Fruit fly (Drosophila melanogaster) whole organism, prepupa: ENCODE measurements around the gene cana.
A peak's percentile ranks its signal among the peaks of the same experiment; 100 is the strongest.

Experiments
- Blimp-1 ChIP-seq: fragments of 200-800 bp; sonication (Bioruptor generic); optimal IDR thresholded peaks from 3 replicates; lab custom pipeline; 2017; ENCODE audit warnings: missing biosample characterization, missing genetic modification characterization, mild to moderate bottlenecking, moderate library complexity, missing genetic modification reagents
- CG10631 ChIP-seq: fragments of 200-800 bp; sonication (Bioruptor generic); optimal IDR thresholded peaks from 2 replicates; lab custom pipeline; 2016; ENCODE audit warnings: missing biosample characterization, missing genetic modification characterization
- CG10669 ChIP-seq: fragments of 200-800 bp; sonication (Bioruptor generic); optimal IDR thresholded peaks from 3 replicates; lab custom pipeline; 2018; ENCODE audit warnings: missing biosample characterization, mild to moderate bottlenecking, missing genetic modification characterization, moderate library complexity
- CG11294 ChIP-seq: fragments of 200-800 bp; sonication (Bioruptor generic); IDR thresholded peaks from 2 replicates; pipeline ENCODE4 v1.3.6; 2022; ENCODE audit warnings: missing biosample characterization, missing genetic modification characterization
- CG11762 ChIP-seq: fragments of 200-800 bp; sonication (Bioruptor generic); optimal IDR thresholded peaks from 3 replicates; lab custom pipeline; 2016; ENCODE audit warnings: missing biosample characterization, missing genetic modification characterization; ENCODE audit not compliant: insufficient read depth
- CG11902 ChIP-seq: fragments of 200-800 bp; sonication (Bioruptor generic); optimal IDR thresholded peaks from 3 replicates; lab custom pipeline; 2016; ENCODE audit warnings: missing biosample characterization, missing genetic modification characterization
- CG15336 ChIP-seq: fragments of 200-800 bp; sonication (Bioruptor generic); IDR thresholded peaks from 2 replicates; pipeline ENCODE4 v1.3.6; 2022; ENCODE audit warnings: missing biosample characterization, missing genetic modification characterization
- CG1621 ChIP-seq: fragments of 200-800 bp; sonication (Bioruptor generic); optimal IDR thresholded peaks from 3 replicates; lab custom pipeline; 2018; ENCODE audit warnings: missing biosample characterization, mild to moderate bottlenecking, missing genetic modification characterization
- CG16779 ChIP-seq: fragments of 200-800 bp; sonication (Bioruptor generic); optimal IDR thresholded peaks from 3 replicates; lab custom pipeline; 2017; ENCODE audit warnings: missing biosample characterization, mild to moderate bottlenecking, missing genetic modification characterization
- CG3032 ChIP-seq: fragments of 200-800 bp; optimal IDR thresholded peaks from 2 replicates; lab custom pipeline; 2019; ENCODE audit warnings: missing biosample characterization, mild to moderate bottlenecking, missing genetic modification characterization, moderate library complexity
- CG31627 ChIP-seq: fragments of 200-800 bp; sonication (Bioruptor generic); optimal IDR thresholded peaks from 3 replicates; lab custom pipeline; 2016; ENCODE audit warnings: missing biosample characterization, missing genetic modification characterization
- CG32006 ChIP-seq: fragments of 200-800 bp; sonication (Bioruptor generic); optimal IDR thresholded peaks from 3 replicates; lab custom pipeline; 2017; ENCODE audit warnings: missing biosample characterization, mild to moderate bottlenecking, missing genetic modification characterization
- CG34406 ChIP-seq: fragments of 200-800 bp; sonication (Bioruptor generic); optimal IDR thresholded peaks from 3 replicates; lab custom pipeline; 2016; ENCODE audit warnings: missing biosample characterization, missing genetic modification characterization
- CG3919 ChIP-seq: fragments of 200-800 bp; sonication (Bioruptor generic); optimal IDR thresholded peaks from 3 replicates; lab custom pipeline; 2016; ENCODE audit warnings: missing biosample characterization, missing genetic modification characterization
- CG6163 ChIP-seq: fragments of 200-800 bp; sonication (Bioruptor generic); IDR thresholded peaks from 3 replicates; pipeline ENCODE4 v1.3.6; 2022; ENCODE audit warnings: missing biosample characterization, missing genetic modification characterization
- CG6276 ChIP-seq: fragments of 200-800 bp; sonication (Bioruptor generic); optimal IDR thresholded peaks from 2 replicates; lab custom pipeline; 2017; ENCODE audit warnings: missing biosample characterization, mild to moderate bottlenecking, missing genetic modification characterization
- CG6792 ChIP-seq: fragments of 200-800 bp; sonication (Bioruptor generic); optimal IDR thresholded peaks from 3 replicates; lab custom pipeline; 2016; ENCODE audit warnings: missing biosample characterization, missing genetic modification characterization
- CG6808 ChIP-seq: fragments of 200-800 bp; sonication (Bioruptor generic); optimal IDR thresholded peaks from 3 replicates; lab custom pipeline; 2017; ENCODE audit warnings: missing biosample characterization, missing genetic modification characterization, mild to moderate bottlenecking, moderate library complexity, missing genetic modification reagents
- CG6854 ChIP-seq: fragments of 200-800 bp; sonication (Bioruptor generic); optimal IDR thresholded peaks from 2 replicates; lab custom pipeline; 2017; ENCODE audit warnings: missing biosample characterization, mild to moderate bottlenecking, missing genetic modification characterization
- CG7368 ChIP-seq: fragments of 200-800 bp; sonication (Bioruptor generic); optimal IDR thresholded peaks from 3 replicates; lab custom pipeline; 2016; ENCODE audit warnings: missing biosample characterization, missing genetic modification characterization
- CG8119 ChIP-seq: fragments of 200-800 bp; sonication (Bioruptor generic); IDR thresholded peaks from 3 replicates; pipeline ENCODE4 v1.3.6; 2022; ENCODE audit warnings: missing biosample characterization, missing genetic modification characterization
- CG8319 ChIP-seq: fragments of 200-800 bp; sonication (Bioruptor generic); optimal IDR thresholded peaks from 3 replicates; lab custom pipeline; 2016; ENCODE audit warnings: missing biosample characterization, missing genetic modification characterization
- CG8632 ChIP-seq: fragments of 200-800 bp; sonication (Bioruptor generic); optimal IDR thresholded peaks from 3 replicates; lab custom pipeline; 2016; ENCODE audit warnings: missing biosample characterization, missing genetic modification characterization
- CG9139 ChIP-seq: fragments of 200-800 bp; sonication (Bioruptor generic); optimal IDR thresholded peaks from 3 replicates; lab custom pipeline; 2017; ENCODE audit warnings: missing biosample characterization, mild to moderate bottlenecking, missing genetic modification characterization
- Eip75B ChIP-seq: fragments of 200-800 bp; sonication (Bioruptor generic); optimal IDR thresholded peaks from 3 replicates; lab custom pipeline; 2016; ENCODE audit warnings: missing biosample characterization, missing genetic modification characterization
- Eip78C ChIP-seq: fragments of 200-800 bp; sonication (Bioruptor generic); peaks from one replicate; lab custom pipeline; 2016; ENCODE audit warnings: missing biosample characterization, missing genetic modification characterization
- Eip93F ChIP-seq: fragments of 200-800 bp; sonication (Bioruptor generic); optimal IDR thresholded peaks from 2 replicates; lab custom pipeline; 2016; ENCODE audit warnings: missing biosample characterization, mild to moderate bottlenecking, missing genetic modification characterization
- Ets21C ChIP-seq: fragments of 200-800 bp; sonication (Bioruptor generic); optimal IDR thresholded peaks from 3 replicates; lab custom pipeline; 2016; ENCODE audit warnings: missing biosample characterization, missing genetic modification characterization
- Ets96B ChIP-seq: fragments of 200-800 bp; optimal IDR thresholded peaks from 2 replicates; lab custom pipeline; 2019; ENCODE audit warnings: missing biosample characterization, mild to moderate bottlenecking, missing genetic modification characterization, moderate library complexity
- Hr39 ChIP-seq: fragments of 200-800 bp; sonication (Bioruptor generic); optimal IDR thresholded peaks from 2 replicates; lab custom pipeline; 2016; ENCODE audit warnings: missing biosample characterization, missing genetic modification characterization
- Met ChIP-seq: fragments of 200-800 bp; sonication (Bioruptor generic); optimal IDR thresholded peaks from 3 replicates; lab custom pipeline; 2016; ENCODE audit warnings: missing biosample characterization, missing genetic modification characterization
- OdsH ChIP-seq: fragments of 200-800 bp; sonication (Bioruptor generic); optimal IDR thresholded peaks from 3 replicates; lab custom pipeline; 2016; ENCODE audit warnings: missing biosample characterization, missing genetic modification characterization
- Smox ChIP-seq: fragments of 200-800 bp; sonication (Bioruptor generic); optimal IDR thresholded peaks from 3 replicates; lab custom pipeline; 2016; ENCODE audit warnings: missing biosample characterization, missing genetic modification characterization
- Sox14 ChIP-seq: fragments of 200-800 bp; sonication (Bioruptor generic); optimal IDR thresholded peaks from 3 replicates; lab custom pipeline; 2016; ENCODE audit warnings: missing biosample characterization, missing genetic modification characterization
- Sox15 ChIP-seq: fragments of 200-800 bp; sonication (Bioruptor generic); optimal IDR thresholded peaks from 3 replicates; lab custom pipeline; 2016; ENCODE audit warnings: missing biosample characterization, missing genetic modification characterization
- acj6 ChIP-seq: fragments of 200-800 bp; sonication (Bioruptor generic); optimal IDR thresholded peaks from 3 replicates; lab custom pipeline; 2016; ENCODE audit warnings: missing biosample characterization, missing genetic modification characterization
- cyc ChIP-seq: fragments of 200-800 bp; sonication (Bioruptor generic); optimal IDR thresholded peaks from 3 replicates; lab custom pipeline; 2016; ENCODE audit warnings: missing biosample characterization, missing genetic modification characterization
- dac ChIP-seq: fragments of 200-800 bp; sonication (Bioruptor generic); optimal IDR thresholded peaks from 2 replicates; lab custom pipeline; 2017; ENCODE audit warnings: missing biosample characterization, mild to moderate bottlenecking, missing genetic modification characterization
- dsx ChIP-seq: fragments of 200-800 bp; optimal IDR thresholded peaks from 3 replicates; lab custom pipeline; 2019; ENCODE audit warnings: missing biosample characterization, mild to moderate bottlenecking, missing genetic modification characterization, moderate library complexity; ENCODE audit not compliant: poor library complexity, severe bottlenecking
- fd59A ChIP-seq: fragments of 200-800 bp; sonication (Bioruptor generic); optimal IDR thresholded peaks from 2 replicates; lab custom pipeline; 2017; ENCODE audit warnings: missing biosample characterization, mild to moderate bottlenecking, missing genetic modification characterization, missing genetic modification reagents
- fd85E ChIP-seq: fragments of 200-800 bp; sonication (Bioruptor generic); optimal IDR thresholded peaks from 3 replicates; lab custom pipeline; 2016; ENCODE audit warnings: missing biosample characterization, missing genetic modification characterization
- fkh ChIP-seq: fragments of 200-800 bp; sonication (Bioruptor generic); optimal IDR thresholded peaks from 3 replicates; lab custom pipeline; 2017; ENCODE audit warnings: missing biosample characterization, mild to moderate bottlenecking, missing genetic modification characterization, moderate library complexity
- lz ChIP-seq: fragments of 200-800 bp; sonication (Bioruptor generic); optimal IDR thresholded peaks from 3 replicates; lab custom pipeline; 2016; ENCODE audit warnings: missing biosample characterization, missing genetic modification characterization
- net ChIP-seq: fragments of 200-800 bp; sonication (Bioruptor generic); optimal IDR thresholded peaks from 3 replicates; lab custom pipeline; 2016; ENCODE audit warnings: missing biosample characterization, missing genetic modification characterization
- pdm3 ChIP-seq: fragments of 200-800 bp; sonication (Bioruptor generic); optimal IDR thresholded peaks from 3 replicates; lab custom pipeline; 2016; ENCODE audit warnings: missing biosample characterization, missing genetic modification characterization
- svp ChIP-seq: fragments of 200-800 bp; sonication (Bioruptor generic); peaks from one replicate; lab custom pipeline; 2016; ENCODE audit warnings: missing biosample characterization, missing genetic modification characterization
- topi ChIP-seq: fragments of 200-800 bp; sonication (Bioruptor generic); optimal IDR thresholded peaks from 3 replicates; lab custom pipeline; 2016; ENCODE audit warnings: missing biosample characterization, missing genetic modification characterization

Gene cana

DNA sequence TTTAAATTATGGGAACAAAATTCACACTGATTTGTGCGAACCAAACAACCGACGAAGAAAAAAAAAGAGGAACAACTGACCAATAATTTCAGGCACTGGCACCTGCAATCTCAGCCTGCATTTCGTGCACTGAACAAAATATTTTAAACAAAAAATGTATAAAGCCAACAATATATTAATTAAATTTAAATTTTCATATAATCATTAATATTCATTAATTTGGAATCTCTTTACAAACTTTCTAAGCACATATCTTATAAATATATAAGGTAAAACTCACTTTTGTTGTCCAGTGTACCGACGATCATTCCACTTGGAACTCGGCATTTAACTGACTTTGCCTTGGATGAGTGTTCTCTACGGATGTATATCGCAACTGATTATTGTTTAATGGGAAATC, 52.5 kb downstream of the cana start (continued):
- TF ChIP-seq fd85E (GFP tag; lab: Kevin White, UChicago) (no peak), CG1621 (tag; lab: Kevin White, UChicago) (no peak), OdsH (GFP tag; lab: Kevin White, UChicago) (peak; percentile 45), CG16779 (tag; lab: Kevin White, UChicago) (no peak), CG3032 (peak; percentile 12), Eip75B (GFP tag; lab: Kevin White, UChicago) (no peak), CG6808 (GFP tag; lab: Kevin White, UChicago) (no peak), Smox (no peak), CG34406 (GFP tag; lab: Kevin White, UChicago) (no peak), fkh (GFP tag; lab: Kevin White, UChicago) (no peak), Blimp-1 (no peak), CG8632 (GFP tag; lab: Kevin White, UChicago) (peak; percentile 11), Hr39 (no peak), CG10669 (GFP tag; lab: Kevin White, UChicago) (peak; percentile 2), Sox14 (GFP tag; lab: Kevin White, UChicago) (no peak), Eip78C (GFP tag; lab: Kevin White, UChicago) (peak; percentile 45), CG8119 (GFP tag; lab: Robert Waterston, UW) (no peak), Ets96B (tag; lab: Kevin White, UChicago) (peak; percentile 32), CG32006 (GFP tag; lab: Kevin White, UChicago) (peak; percentile 22), CG6854 (GFP tag; lab: Kevin White, UChicago) (no peak), Sox15 (GFP tag; lab: Kevin White, UChicago) (no peak), CG7368 (GFP tag; lab: Kevin White, UChicago) (no peak), CG9139 (GFP tag; lab: Kevin White, UChicago) (no peak), acj6 (peak; percentile 44), lz (GFP tag; lab: Kevin White, UChicago) (no peak)

DNA sequence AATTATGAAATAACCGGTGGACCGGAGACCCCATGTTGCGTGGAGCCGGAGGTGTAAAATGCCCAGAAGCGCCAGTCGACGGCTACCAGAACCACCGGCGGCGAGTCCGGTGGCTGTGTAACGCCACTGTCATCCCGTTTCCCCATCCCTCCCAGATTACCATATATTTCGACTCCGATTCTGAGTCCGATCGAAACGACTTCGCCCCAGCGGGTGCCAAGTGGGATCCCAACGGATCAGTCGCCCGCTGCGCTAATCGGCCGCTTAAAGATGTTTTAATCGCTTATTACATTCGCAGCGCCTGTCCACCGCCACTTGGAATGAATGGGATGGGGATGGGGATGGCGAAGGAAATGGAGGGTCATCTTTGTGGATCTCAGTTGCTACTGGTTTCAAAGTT, 53.2 kb downstream of the cana start:
- TF ChIP-seq CG6792 (GFP tag; lab: Kevin White, UChicago), result no peak
- TF ChIP-seq Eip93F, result no peak
- TF ChIP-seq, all 60 proteins: peak for 0

DNA sequence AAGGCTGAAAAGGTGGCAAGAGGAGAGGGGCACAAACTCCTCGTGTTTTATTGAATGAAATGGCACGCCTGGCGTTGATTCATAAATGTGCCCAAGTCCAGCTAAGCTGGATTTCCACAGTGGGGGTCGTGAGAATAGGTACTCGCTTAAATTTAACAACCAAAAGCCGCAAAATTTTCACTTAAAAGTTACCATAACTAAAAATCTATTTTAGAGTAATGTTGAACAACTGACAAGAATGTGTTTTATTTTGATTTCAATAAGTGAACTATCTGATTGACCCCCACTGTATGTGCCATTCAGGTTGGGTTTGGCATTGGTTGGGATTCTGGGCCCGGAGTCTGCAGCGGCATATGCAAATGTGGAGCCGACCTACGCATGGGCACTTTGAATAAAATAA, 54.3 kb downstream of the cana start:
- peak; percentile 85 for TF ChIP-seq dac (GFP tag; lab: Kevin White, UChicago)
- peak; percentile 86 for TF ChIP-seq CG6854 (GFP tag; lab: Kevin White, UChicago)
- peak; percentile 95 for TF ChIP-seq pdm3 (GFP tag; lab: Kevin White, UChicago)
- peak; percentile 88 for TF ChIP-seq CG7368 (GFP tag; lab: Kevin White, UChicago)
- TF ChIP-seq CG11294 (GFP tag; lab: Robert Waterston, UW), result peak; percentile 89
- TF ChIP-seq CG32006 (GFP tag; lab: Kevin White, UChicago), result peak; percentile 94
- peak; percentile 96 for TF ChIP-seq Sox14 (GFP tag; lab: Kevin White, UChicago)
- peak; percentile 82 for TF ChIP-seq Ets21C (GFP tag; lab: Kevin White, UChicago)
- peak; percentile 93 for TF ChIP-seq dsx (GFP tag; lab: Kevin White, UChicago)
- TF ChIP-seq CG15336, result peak; percentile 97
- TF ChIP-seq Eip78C (GFP tag; lab: Kevin White, UChicago), result peak; percentile 98
- TF ChIP-seq fkh (GFP tag; lab: Kevin White, UChicago), result no peak
- TF ChIP-seq topi (GFP tag; lab: Kevin White, UChicago), result peak; percentile 92
- peak; percentile 94 for TF ChIP-seq CG3032
- peak; percentile 96 for TF ChIP-seq CG8119 (GFP tag; lab: Robert Waterston, UW)
- peak; percentile 94 for TF ChIP-seq fd59A (GFP tag; lab: Kevin White, UChicago)
- peak; percentile 91 for TF ChIP-seq Met (GFP tag; lab: Kevin White, UChicago)
- peak; percentile 59 for TF ChIP-seq Blimp-1
- TF ChIP-seq CG10669 (GFP tag; lab: Kevin White, UChicago), result peak; percentile 92
- peak; percentile 98 for TF ChIP-seq CG6163 (GFP tag; lab: Robert Waterston, UW)
- TF ChIP-seq net, result peak; percentile 95
- TF ChIP-seq CG11762 (GFP tag; lab: Kevin White, UChicago), result peak; percentile 91
- peak; percentile 95 for TF ChIP-seq Ets96B (tag; lab: Kevin White, UChicago)
- TF ChIP-seq CG10631, result peak; percentile 96
- peak; percentile 92 for TF ChIP-seq CG6276
- TF ChIP-seq cyc (GFP tag; lab: Kevin White, UChicago), result peak; percentile 93
- peak; percentile 93 for TF ChIP-seq CG31627 (GFP tag; lab: Kevin White, UChicago)
- peak; percentile 82 for TF ChIP-seq CG8319 (GFP tag; lab: Kevin White, UChicago)
- peak; percentile 86 for TF ChIP-seq CG11902 (GFP tag; lab: Kevin White, UChicago)
- TF ChIP-seq CG16779 (tag; lab: Kevin White, UChicago), result peak; percentile 87
- peak; percentile 93 for TF ChIP-seq CG6792 (GFP tag; lab: Kevin White, UChicago)
- peak; percentile 97 for TF ChIP-seq CG3919 (GFP tag; lab: Kevin White, UChicago)
- TF ChIP-seq Eip75B (GFP tag; lab: Kevin White, UChicago), result peak; percentile 95
- TF ChIP-seq svp (GFP tag; lab: Kevin White, UChicago), result peak; percentile 95
